Worm (Caenorhabditis elegans) whole organism, young adult: Measurements from ENCODE around the gene bli-2.

ENCODE experiments used
- F39B2.1 ChIP-seq: fragments of 200-800 bp; sonication (Bioruptor generic); IDR thresholded peaks from 2 replicates; pipeline ENCODE4 v1.3.6; 2022; ENCODE audit warnings: missing genetic modification reagents, missing genetic modification characterization, missing compliant biosample characterization
- K11D2.4 ChIP-seq: fragments of 200-800 bp; sonication (Bioruptor generic); IDR thresholded peaks from 2 replicates; pipeline ENCODE4 v1.3.6; 2022; ENCODE audit warnings: missing genetic modification reagents, missing genetic modification characterization, missing compliant biosample characterization
- T26A5.8 ChIP-seq: sonication (generic microtip); optimal IDR thresholded peaks from 2 replicates; lab custom pipeline; 2016; ENCODE audit warnings: missing genetic modification characterization, missing compliant biosample characterization
- atf-7 ChIP-seq: sonication (generic microtip); optimal IDR thresholded peaks from 2 replicates; lab custom pipeline; 2017; ENCODE audit warnings: mild to moderate bottlenecking, missing genetic modification characterization, missing compliant biosample characterization
- bed-2 ChIP-seq: fragments of 200-800 bp; sonication (Bioruptor generic); IDR thresholded peaks from 2 replicates; pipeline ENCODE4 v1.3.6; 2022; ENCODE audit warnings: missing genetic modification reagents, missing genetic modification characterization, missing compliant biosample characterization
- lin-26 ChIP-seq: fragments of 200-800 bp; sonication (Bioruptor generic); IDR thresholded peaks from 2 replicates; pipeline ENCODE4 v1.3.6; 2022; ENCODE audit warnings: missing genetic modification reagents, missing genetic modification characterization, missing compliant biosample characterization
- madf-8 ChIP-seq: fragments of 200-800 bp; sonication (Bioruptor generic); conservative IDR thresholded peaks from 2 replicates; pipeline ENCODE4 v1.3.6; 2022; ENCODE audit warnings: missing genetic modification reagents, missing genetic modification characterization, missing compliant biosample characterization
- nfya-2 ChIP-seq: fragments of 200-800 bp; sonication (Bioruptor generic); IDR thresholded peaks from 2 replicates; pipeline ENCODE4 v1.3.6; 2022; ENCODE audit warnings: missing genetic modification reagents, missing genetic modification characterization, missing compliant biosample characterization
- nhr-27 ChIP-seq: fragments of 200-800 bp; sonication (Bioruptor generic); optimal IDR thresholded peaks from 2 replicates; lab custom pipeline; 2018; ENCODE audit warnings: mild to moderate bottlenecking, missing genetic modification characterization, moderate library complexity, missing compliant biosample characterization
- rpc-1 ChIP-seq, 2 experiments: fragments of 150-350 bp in 1 of 2; sonication (generic microtip) in 1 of 2; optimal IDR thresholded peaks; 2 replicates each; lab custom pipeline; 2014 to 2018; ENCODE audit warnings: missing biosample characterization in 1 of 2, missing genetic modification characterization in 1 of 2, missing genetic modification reagents in 1 of 2, missing genotype in 1 of 2
- sea-2 ChIP-seq: fragments of 200-800 bp; sonication (Bioruptor generic); IDR thresholded peaks from 2 replicates; pipeline ENCODE4 v1.3.6; 2022; ENCODE audit warnings: missing genetic modification characterization, missing compliant biosample characterization
- snpc-1.1 ChIP-seq: sonication (generic microtip); optimal IDR thresholded peaks from 2 replicates; lab custom pipeline; 2017; ENCODE audit warnings: missing genetic modification characterization, mild to moderate bottlenecking, missing compliant biosample characterization, antibody characterized with exemption, moderate library complexity, missing genotype, missing genetic modification reagents; ENCODE audit not compliant: insufficient read depth
- snpc-4 ChIP-seq, 5 experiments: fragments of 150-350 bp in 1 of 5; sonication (generic microtip) in 4 of 5; optimal IDR thresholded peaks; 2 replicates each; lab custom pipeline; 2014 to 2018; ENCODE audit warnings: missing genetic modification characterization in 5 of 5, missing biosample characterization in 3 of 5, antibody characterized with exemption in 2 of 5, mild to moderate bottlenecking in 2 of 5, missing compliant biosample characterization in 2 of 5, missing genotype in 2 of 5, moderate library complexity in 2 of 5, missing genetic modification reagents in 1 of 5
- unc-62 ChIP-seq: fragments of 150-350 bp; optimal IDR thresholded peaks from 2 replicates; lab custom pipeline; 2014; ENCODE audit warnings: missing biosample characterization, missing genetic modification reagents, missing genetic modification characterization

ce11 chrII:5604441-5604840 lies 47.8 kb downstream of the bli-2 start:
- TF ChIP-seq K11D2.4 (GFP tag; lab: Robert Waterston, UW) (no peak), snpc-4 (GFP tag; optimal IDR thresholded peaks at IDR 0.05; lab: Kevin White, UChicago) (no peak), snpc-4 (tag; optimal IDR thresholded peaks at IDR 0.05; lab: Kevin White, UChicago) (no peak), bed-2 (GFP tag; lab: Robert Waterston, UW) (no peak), rpc-1 (optimal IDR thresholded peaks at IDR 0.05; lab: Kevin White, UChicago) (no peak), rpc-1 (tag; optimal IDR thresholded peaks at IDR 0.05; lab: Kevin White, UChicago) (no peak), unc-62 (no peak), atf-7 (no peak), madf-8 (GFP tag; lab: Robert Waterston, UW) (no peak), lin-26 (no peak), nhr-27 (tag; lab: Kevin White, UChicago) (no peak), F39B2.1 (GFP tag; lab: Robert Waterston, UW) (no peak), nfya-2 (no peak), T26A5.8 (tag; lab: Kevin White, UChicago) (no peak), sea-2 (GFP tag; lab: Robert Waterston, UW) (no peak), snpc-1.1 (tag; lab: Kevin White, UChicago) (no peak)
